Worm (Caenorhabditis elegans): ENCODE results near the gene srsx-8.

Gene srsx-8

ce11 chrV:1561169-1561568, 8.3 kb upstream of the srsx-8 start:
- 0 out of 2 replicates have a peak, but pooled peaks have one; percentile 8 for TF ChIP-seq nhr-19 (GFP tag; conservative IDR thresholded peaks at IDR 0.05)

- TF ChIP-seq sox-4 (tag; optimal IDR thresholded peaks at IDR 0.05), result no peak
- peak; percentile 17 for TF ChIP-seq elt-2 (tag; optimal IDR thresholded peaks at IDR 0.05)
- TF ChIP-seq hpl-2 (GFP tag; optimal IDR thresholded peaks at IDR 0.05), result no peak
Measured at ce11 chrV:1558113-1558512, 5.2 kb upstream of the srsx-8 start.

ce11 chrV:1555072-1555471, 2.2 kb upstream of the srsx-8 start:
- TF ChIP-seq lin-14 (GFP tag; optimal IDR thresholded peaks at IDR 0.05) (no peak), ets-5 (GFP tag; IDR thresholded peaks at IDR 0.05) (no peak), hlh-17 (GFP tag; optimal IDR thresholded peaks at IDR 0.05; ENCODE audit: borderline replicate concordance) (no peak), lir-3 (tag; optimal IDR thresholded peaks at IDR 0.05; ENCODE audit: poor library complexity) (no peak), C16A3.4 (tag; optimal IDR thresholded peaks at IDR 0.05) (no peak), unc-130 (tag; optimal IDR thresholded peaks at IDR 0.05) (no peak), lsy-2 (tag; optimal IDR thresholded peaks at IDR 0.05) (no peak), nhr-85 (tag) (no peak), vab-15 (tag; optimal IDR thresholded peaks at IDR 0.05) (no peak), nhr-76 (tag; optimal IDR thresholded peaks at IDR 0.05) (no peak), unc-62 (GFP tag; optimal IDR thresholded peaks at IDR 0.05) (no peak), efl-1 (optimal IDR thresholded peaks at IDR 0.05) (no peak), efl-1 (GFP tag; optimal IDR thresholded peaks at IDR 0.05 in 1 of 2) (no peak), dpl-1 (GFP tag; optimal IDR thresholded peaks at IDR 0.05) (no peak), egl-27 (tag; optimal IDR thresholded peaks at IDR 0.05) (no peak), lin-39 (tag; optimal IDR thresholded peaks at IDR 0.05) (no peak), nhr-28 (tag; optimal IDR thresholded peaks at IDR 0.05) (no peak), nhr-47 (tag; optimal IDR thresholded peaks at IDR 0.05) (no peak), egl-13 (tag; optimal IDR thresholded peaks at IDR 0.05) (no peak), sox-4 (tag; optimal IDR thresholded peaks at IDR 0.05) (no peak)

- TF ChIP-seq isw-1 (GFP tag; IDR thresholded peaks at IDR 0.05) (no peak), nhr-19 (GFP tag; conservative IDR thresholded peaks at IDR 0.05) (no peak), nhr-11 (tag; optimal IDR thresholded peaks at IDR 0.05) (no peak), skn-1 (tag; optimal IDR thresholded peaks at IDR 0.05) (no peak), jun-1 (tag; optimal IDR thresholded peaks at IDR 0.05) (no peak), swsn-7 (tag; optimal IDR thresholded peaks at IDR 0.05) (no peak), hlh-4 (tag; optimal IDR thresholded peaks at IDR 0.05) (no peak), unc-30 (tag; optimal IDR thresholded peaks at IDR 0.05) (no peak), efl-3 (GFP tag; optimal IDR thresholded peaks at IDR 0.05) (no peak), lir-3 (tag; optimal IDR thresholded peaks at IDR 0.05; ENCODE audit: poor library complexity) (no peak), fkh-8 (tag; optimal IDR thresholded peaks at IDR 0.05) (no peak), mep-1 (tag; optimal IDR thresholded peaks at IDR 0.05) (no peak), pax-3 (tag; optimal IDR thresholded peaks at IDR 0.05) (no peak), C04F5.9 (tag; optimal IDR thresholded peaks at IDR 0.05) (no peak)
Measured at ce11 chrV:1551143-1551542, 1.8 kb downstream of the srsx-8 start.

- TF ChIP-seq mdl-1 (tag; optimal IDR thresholded peaks at IDR 0.05) (no peak), ets-5 (GFP tag; IDR thresholded peaks at IDR 0.05) (no peak), lsy-2 (tag; optimal IDR thresholded peaks at IDR 0.05) (no peak), snpc-4 (tag; optimal IDR thresholded peaks at IDR 0.05) (no peak), zip-4 (GFP tag; optimal IDR thresholded peaks at IDR 0.05) (no peak), mef-2 (tag; optimal IDR thresholded peaks at IDR 0.05) (no peak)
Measured at ce11 chrV:1550697-1551096, 2.2 kb downstream of the srsx-8 start.
